Fruit fly (Drosophila melanogaster): ENCODE data around the gene Jasper.

Jasper gene

dm6 chr3R:30014977-30015514 lies 37.3 kb upstream of the Jasper start, which contains the start of gene CG7920 (continued):
- TF ChIP-seq scrt (GFP tag; optimal IDR thresholded peaks at IDR 0.05): peak; percentile 47
- no peak for TF ChIP-seq Elba2 (GFP tag; optimal IDR thresholded peaks at IDR 0.05)
- TF ChIP-seq caup (GFP tag; optimal IDR thresholded peaks at IDR 0.05; ENCODE audit: severe bottlenecking): peak; percentile 52
- no peak for TF ChIP-seq tup (GFP tag; optimal IDR thresholded peaks at IDR 0.05)
- no peak for TF ChIP-seq stc (GFP tag; IDR thresholded peaks at IDR 0.05)
- TF ChIP-seq CTCF (GFP tag; optimal IDR thresholded peaks at IDR 0.05): peak; percentile 75
- peak; percentile 34 for TF ChIP-seq eyg (GFP tag; optimal IDR thresholded peaks at IDR 0.05)
- peak; percentile 51 for TF ChIP-seq zfh2 (GFP tag; optimal IDR thresholded peaks at IDR 0.05)
- TF ChIP-seq CG13296 (GFP tag; optimal IDR thresholded peaks at IDR 0.05): peak; percentile 48
- TF ChIP-seq dm (GFP tag; optimal IDR thresholded peaks at IDR 0.05): peak; percentile 41
- TF ChIP-seq Nf-YA (GFP tag; IDR thresholded peaks at IDR 0.05): no peak
- TF ChIP-seq Vsx1 (GFP tag; optimal IDR thresholded peaks at IDR 0.05): no peak
- peak; percentile 30 for TF ChIP-seq Lhr (GFP tag; optimal IDR thresholded peaks at IDR 0.05)
- peak; percentile 99 for TF ChIP-seq E2f2 (GFP tag; IDR thresholded peaks at IDR 0.05)
- peak; percentile 74 for TF ChIP-seq Sry-δ (GFP tag; optimal IDR thresholded peaks at IDR 0.05)
- peak; percentile 79 for TF ChIP-seq CG13624 (GFP tag; optimal IDR thresholded peaks at IDR 0.05)
- peak; percentile 46 for TF ChIP-seq pho (GFP tag; optimal IDR thresholded peaks at IDR 0.05)
- TF ChIP-seq BEAF-32 (GFP tag; optimal IDR thresholded peaks at IDR 0.05): peak; percentile 87
- TF ChIP-seq run (tag; optimal IDR thresholded peaks at IDR 0.05): no peak
- TF ChIP-seq Fer2 (tag; optimal IDR thresholded peaks at IDR 0.05): no peak
- TF ChIP-seq CG9797 (GFP tag; optimal IDR thresholded peaks at IDR 0.05): peak; percentile 26
- TF ChIP-seq CG15601 (tag; optimal IDR thresholded peaks at IDR 0.05): no peak
- peak; percentile 49 for TF ChIP-seq lab (GFP tag; optimal IDR thresholded peaks at IDR 0.05)
- TF ChIP-seq Side (GFP tag; optimal IDR thresholded peaks at IDR 0.05): no peak
- TF ChIP-seq CG33213 (GFP tag; optimal IDR thresholded peaks at IDR 0.05): peak; percentile 42
- peak; percentile 2 for TF ChIP-seq CG8290 (GFP tag; optimal IDR thresholded peaks at IDR 0.05)
- TF ChIP-seq CG8290 (tag; optimal IDR thresholded peaks at IDR 0.05): peak in 1 of 2 experiments; percentile 46
- TF ChIP-seq Awh (GFP tag; IDR thresholded peaks at IDR 0.05): no peak
- TF ChIP-seq CG13287 (GFP tag; IDR thresholded peaks at IDR 0.05; ENCODE audit: partially characterized antibody): peak; percentile 89
- TF ChIP-seq MESR4 (GFP tag; optimal IDR thresholded peaks at IDR 0.05): peak; percentile 26
- TF ChIP-seq zf30C (GFP tag; optimal IDR thresholded peaks at IDR 0.05): no peak
- TF ChIP-seq Nf-YC (tag; optimal IDR thresholded peaks at IDR 0.05): peak; percentile 41
- TF ChIP-seq CG10147 (GFP tag; optimal IDR thresholded peaks at IDR 0.05): peak; percentile 43
- peak; percentile 98 for TF ChIP-seq CG10267 (tag; optimal IDR thresholded peaks at IDR 0.05)
- no peak for TF ChIP-seq CG2875 (GFP tag; optimal IDR thresholded peaks at IDR 0.05)
- TF ChIP-seq E2f1 (GFP tag; IDR thresholded peaks at IDR 0.05): peak; percentile 6; the same call in 1 of the 2 replicates
- peak; percentile 79 for TF ChIP-seq Bgb (GFP tag; IDR thresholded peaks at IDR 0.05; ENCODE audit: partially characterized antibody)
- no peak for TF ChIP-seq CG33557 (GFP tag; optimal IDR thresholded peaks at IDR 0.05)

- TF ChIP-seq grau (tag; optimal IDR thresholded peaks at IDR 0.05) (peak; percentile 23), pnt (GFP tag; optimal IDR thresholded peaks at IDR 0.05) (no peak), CG15601 (tag; optimal IDR thresholded peaks at IDR 0.05) (no peak), so (GFP tag; IDR thresholded peaks at IDR 0.05) (no peak), CG17802 (tag; optimal IDR thresholded peaks at IDR 0.05) (no peak), CG8478 (optimal IDR thresholded peaks at IDR 0.05) (no peak), CG12236 (GFP tag; optimal IDR thresholded peaks at IDR 0.05) (no peak), CG9817 (tag; optimal IDR thresholded peaks at IDR 0.05) (peak; percentile 17), Bdp1 (GFP tag; optimal IDR thresholded peaks at IDR 0.05) (no peak), ERR (GFP tag; optimal IDR thresholded peaks at IDR 0.05) (no peak), Hr78 (GFP tag; optimal IDR thresholded peaks at IDR 0.05) (no peak), CG15269 (tag; optimal IDR thresholded peaks at IDR 0.05) (peak; percentile 32), nmo (GFP tag; optimal IDR thresholded peaks at IDR 0.05) (peak; percentile 12), CG8944 (GFP tag; optimal IDR thresholded peaks at IDR 0.05) (no peak), Usf (GFP tag; optimal IDR thresholded peaks at IDR 0.05) (no peak), D19A (tag; optimal IDR thresholded peaks at IDR 0.05) (no peak)
Observed at dm6 chr3R:30021009-30021408, 31.3 kb upstream of the Jasper start.
